Worm (Caenorhabditis elegans) whole organism, late embryonic: ENCODE measurements around the gene fbxa-106.

Source experiments
- C38D4.7 ChIP-seq: fragments of 200-800 bp; sonication (Bioruptor generic); optimal IDR thresholded peaks from 2 replicates; lab custom pipeline; 2018; ENCODE audit warnings: mild to moderate bottlenecking, missing genetic modification characterization, moderate library complexity, missing compliant biosample characterization
- Y22D7AL.16 ChIP-seq: sonication (generic microtip); optimal IDR thresholded peaks from 2 replicates; lab custom pipeline; 2016; ENCODE audit warnings: missing genetic modification characterization, missing compliant biosample characterization
- ama-1 ChIP-seq: fragments of 150-350 bp; optimal IDR thresholded peaks from 2 replicates; lab custom pipeline; 2014
- ceh-14 ChIP-seq: sonication (generic microtip); optimal IDR thresholded peaks from 2 replicates; lab custom pipeline; 2016; ENCODE audit warnings: missing genotype, missing genetic modification characterization, missing compliant biosample characterization
- ceh-2 ChIP-seq: sonication (generic microtip); optimal IDR thresholded peaks from 2 replicates; lab custom pipeline; 2016; ENCODE audit warnings: missing genotype, missing genetic modification characterization, missing compliant biosample characterization
- ceh-9 ChIP-seq: sonication (generic microtip); optimal IDR thresholded peaks from 2 replicates; lab custom pipeline; 2016; ENCODE audit warnings: mild to moderate bottlenecking, missing genetic modification characterization, inconsistent platforms, missing compliant biosample characterization
- elt-2 ChIP-seq: sonication (generic microtip); optimal IDR thresholded peaks from 2 replicates; lab custom pipeline; 2016; ENCODE audit warnings: missing genetic modification reagents, missing genetic modification characterization, missing compliant biosample characterization
- nhr-11 ChIP-seq: fragments of 150-350 bp; optimal IDR thresholded peaks from 2 replicates; lab custom pipeline; 2014; ENCODE audit warnings: missing biosample characterization, missing genetic modification characterization
- pag-3 ChIP-seq: sonication (generic microtip); optimal IDR thresholded peaks from 2 replicates; lab custom pipeline; 2016; ENCODE audit warnings: missing compliant biosample characterization, missing genetic modification characterization, borderline replicate concordance
- pqm-1 ChIP-seq: sonication (generic microtip); optimal IDR thresholded peaks from 2 replicates; lab custom pipeline; 2016; ENCODE audit warnings: missing genetic modification characterization, missing compliant biosample characterization
- syd-9 ChIP-seq: sonication (generic microtip); optimal IDR thresholded peaks from 2 replicates; lab custom pipeline; 2016; ENCODE audit warnings: mild to moderate bottlenecking, missing genetic modification characterization, moderate library complexity, missing compliant biosample characterization
- tbx-2 ChIP-seq: sonication (generic microtip); optimal IDR thresholded peaks from 2 replicates; lab custom pipeline; 2016; ENCODE audit warnings: missing genetic modification characterization, missing compliant biosample characterization
- unc-86 ChIP-seq: sonication (generic microtip); optimal IDR thresholded peaks from 2 replicates; lab custom pipeline; 2016; ENCODE audit warnings: missing genetic modification characterization, missing compliant biosample characterization

DNA sequence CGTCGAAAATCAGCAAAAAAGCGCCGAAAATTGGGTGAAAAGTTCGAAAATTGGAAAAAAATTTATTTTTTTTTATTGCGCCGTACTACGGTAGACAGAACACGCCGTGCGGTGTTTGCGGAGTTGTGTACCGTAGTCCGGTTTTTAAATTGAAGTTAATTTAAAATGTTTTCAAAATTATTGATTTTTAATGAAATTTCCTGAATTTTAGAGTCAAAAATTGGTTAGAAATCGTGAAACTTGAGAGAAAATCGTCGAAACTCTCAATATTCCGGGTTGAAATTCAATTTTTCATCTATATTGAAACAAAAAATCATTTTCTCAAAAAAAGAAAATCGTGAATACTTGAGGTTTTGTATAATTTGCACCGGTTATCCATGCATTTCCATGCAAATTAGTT, 3.1 kb downstream of the fbxa-106 start, which contains the start of gene nova-1:
- TF ChIP-seq tbx-2 (tag; lab: Kevin White, UChicago): no peak
- TF ChIP-seq C38D4.7 (GFP tag; lab: Kevin White, UChicago): no peak
- TF ChIP-seq ceh-2: no peak
- TF ChIP-seq syd-9 (tag; lab: Kevin White, UChicago): no peak
- TF ChIP-seq pag-3 (tag; lab: Kevin White, UChicago): no peak
- no peak for TF ChIP-seq ama-1 (lab: Kevin White, UChicago)
- no peak for TF ChIP-seq ceh-9 (tag; lab: Kevin White, UChicago)
- no peak for TF ChIP-seq nhr-11
- TF ChIP-seq unc-86 (tag; lab: Kevin White, UChicago): no peak
- TF ChIP-seq Y22D7AL.16 (tag; lab: Kevin White, UChicago): no peak
- TF ChIP-seq pqm-1: no peak
- no peak for TF ChIP-seq ceh-14 (tag; lab: Kevin White, UChicago)
- no peak for TF ChIP-seq elt-2 (tag; lab: Kevin White, UChicago)
